Worm (Caenorhabditis elegans) whole organism, early embryonic: Measurements from ENCODE around the gene ZK1010.10.

Source experiments
- B0310.2 ChIP-seq: sonication (generic microtip); optimal IDR thresholded peaks from 2 replicates; lab custom pipeline; 2016; ENCODE audit warnings: mild to moderate bottlenecking, missing genetic modification characterization, missing compliant biosample characterization
- F13C5.2 ChIP-seq: sonication (generic microtip); optimal IDR thresholded peaks from 2 replicates; lab custom pipeline; 2017; ENCODE audit warnings: mild to moderate bottlenecking, missing genetic modification characterization, inconsistent platforms, missing compliant biosample characterization
- aly-1 ChIP-seq: sonication (generic microtip); optimal IDR thresholded peaks from 2 replicates; lab custom pipeline; 2016; ENCODE audit warnings: missing genetic modification characterization, missing compliant biosample characterization
- ama-1 ChIP-seq: fragments of 150-350 bp; optimal IDR thresholded peaks from 2 replicates; lab custom pipeline; 2014
- ceh-13 ChIP-seq: fragments of 200-800 bp; sonication (Bioruptor generic); optimal IDR thresholded peaks from 2 replicates; lab custom pipeline; 2018; ENCODE audit warnings: mild to moderate bottlenecking, missing genetic modification characterization, missing compliant biosample characterization
- ceh-36 ChIP-seq: sonication (generic microtip); optimal IDR thresholded peaks from 2 replicates; lab custom pipeline; 2016; ENCODE audit warnings: missing genetic modification characterization, inconsistent platforms, missing compliant biosample characterization
- ets-7 ChIP-seq: sonication (generic microtip); optimal IDR thresholded peaks from 2 replicates; lab custom pipeline; 2016; ENCODE audit warnings: missing genotype, missing genetic modification characterization, missing compliant biosample characterization
- flt-1 ChIP-seq: fragments of 200-800 bp; sonication (Bioruptor generic); IDR thresholded peaks from 2 replicates; pipeline ENCODE4 v1.3.6; 2022; ENCODE audit warnings: missing genetic modification characterization, missing compliant biosample characterization
- hmbx-1 ChIP-seq: sonication (generic microtip); optimal IDR thresholded peaks from 2 replicates; lab custom pipeline; 2016; ENCODE audit warnings: mild to moderate bottlenecking, missing genetic modification characterization, missing compliant biosample characterization
- hmg-4 ChIP-seq: fragments of 200-800 bp; sonication (Bioruptor generic); optimal IDR thresholded peaks from 2 replicates; lab custom pipeline; 2018; ENCODE audit warnings: mild to moderate bottlenecking, missing genetic modification characterization, missing compliant biosample characterization
- hnd-1 ChIP-seq: sonication (generic microtip); optimal IDR thresholded peaks from 2 replicates; lab custom pipeline; 2016; ENCODE audit warnings: missing genetic modification characterization, missing compliant biosample characterization
- pes-1 ChIP-seq: fragments of 200-800 bp; sonication (Bioruptor generic); IDR thresholded peaks from 2 replicates; pipeline ENCODE4 v1.3.6; 2022; ENCODE audit warnings: missing genetic modification reagents, missing genetic modification characterization, missing compliant biosample characterization
- scrt-1 ChIP-seq: fragments of 200-800 bp; sonication (Bioruptor generic); IDR thresholded peaks from 2 replicates; pipeline ENCODE4 v1.3.6; 2022; ENCODE audit warnings: missing genetic modification characterization, missing compliant biosample characterization
- sea-1 ChIP-seq: fragments of 200-800 bp; sonication (Bioruptor generic); conservative IDR thresholded peaks from 2 replicates; pipeline ENCODE4 v1.3.6; 2022; ENCODE audit warnings: missing genetic modification characterization, missing compliant biosample characterization
- tbx-11 ChIP-seq: fragments of 200-800 bp; sonication (Bioruptor generic); IDR thresholded peaks from 2 replicates; pipeline ENCODE4 v1.3.6; 2022; ENCODE audit warnings: missing genetic modification characterization, missing compliant biosample characterization
- tbx-37 ChIP-seq: fragments of 200-800 bp; sonication (Bioruptor generic); conservative IDR thresholded peaks from 2 replicates; pipeline ENCODE4 v1.3.6; 2022; ENCODE audit warnings: missing genetic modification reagents, missing genetic modification characterization, missing compliant biosample characterization
- tra-4 ChIP-seq: sonication (generic microtip); optimal IDR thresholded peaks from 2 replicates; lab custom pipeline; 2017; ENCODE audit warnings: missing genetic modification characterization, missing compliant biosample characterization

Gene ZK1010.10

DNA sequence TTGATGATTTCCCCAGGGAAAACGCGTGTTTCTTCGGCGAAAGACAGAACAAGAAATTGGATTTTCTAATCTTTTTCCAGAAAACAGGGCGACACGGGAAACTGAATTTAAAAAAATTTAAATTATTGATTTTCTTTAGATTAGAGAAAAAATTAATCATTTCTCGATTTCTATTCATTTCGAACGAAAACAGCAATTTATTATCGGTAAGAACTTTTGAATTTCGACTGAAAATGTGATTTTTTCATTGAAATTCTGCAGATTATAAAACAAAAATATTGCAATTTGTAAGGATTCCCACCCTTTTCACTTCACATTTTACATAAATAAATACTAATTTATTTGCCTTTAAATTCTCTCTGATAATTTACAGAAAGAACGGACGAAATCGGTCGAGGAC lies 29.8 kb upstream of the ZK1010.10 start, which contains the start of gene bckd-1A:
Gene bckd-1A, minus strand, starts transcription at position 101 of the 400 bp plus-strand sequence.
- TF ChIP-seq ceh-36 (tag; lab: Kevin White, UChicago) = no peak
- no peak for TF ChIP-seq tbx-11 (GFP tag; lab: Robert Waterston, UW)
- TF ChIP-seq pes-1 (GFP tag; lab: Robert Waterston, UW) = no peak
- no peak for TF ChIP-seq hmbx-1 (tag; lab: Kevin White, UChicago)
- no peak for TF ChIP-seq ama-1 (lab: Kevin White, UChicago)
- TF ChIP-seq tbx-37 (GFP tag; lab: Robert Waterston, UW) = no peak

DNA sequence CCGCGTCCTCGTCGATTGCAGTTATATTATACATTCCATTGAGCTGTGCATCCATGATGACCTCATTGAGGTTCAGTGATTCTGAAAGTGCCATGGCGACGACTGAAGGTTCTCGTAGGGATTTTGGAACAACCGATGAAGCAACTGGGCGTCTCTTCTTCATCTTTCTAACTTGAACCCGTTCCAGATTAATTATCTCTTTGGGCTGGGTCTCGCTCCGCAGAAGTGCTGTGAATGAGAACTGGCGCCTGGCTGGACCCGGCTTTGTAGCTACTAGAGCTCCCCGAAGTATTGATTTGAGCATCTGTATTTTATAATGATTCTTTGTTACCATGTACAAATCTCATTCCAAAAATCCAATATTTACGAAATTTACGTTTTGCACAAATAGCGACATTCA lies 24.6 kb upstream of the ZK1010.10 start, which contains the start of gene ZK1010.2:
Gene ZK1010.2, minus strand, starts transcription at position 304 of the 400 bp plus-strand sequence.
- TF ChIP-seq tra-4 (tag; lab: Kevin White, UChicago) = no peak
- no peak for TF ChIP-seq ceh-36 (tag; lab: Kevin White, UChicago)
- no peak for TF ChIP-seq flt-1 (GFP tag; lab: Robert Waterston, UW)
- TF ChIP-seq ama-1 (lab: Kevin White, UChicago) = no peak
- no peak for TF ChIP-seq tbx-37 (GFP tag; lab: Robert Waterston, UW)
- TF ChIP-seq F13C5.2 = no peak
- TF ChIP-seq aly-1 (tag; lab: Kevin White, UChicago) = no peak
- TF ChIP-seq ceh-13 (GFP tag; lab: Kevin White, UChicago) = no peak
- no peak for TF ChIP-seq B0310.2 (tag; lab: Kevin White, UChicago)
- no peak for TF ChIP-seq hnd-1
- no peak for TF ChIP-seq hmbx-1 (tag; lab: Kevin White, UChicago)
- no peak for TF ChIP-seq pes-1 (GFP tag; lab: Robert Waterston, UW)

DNA sequence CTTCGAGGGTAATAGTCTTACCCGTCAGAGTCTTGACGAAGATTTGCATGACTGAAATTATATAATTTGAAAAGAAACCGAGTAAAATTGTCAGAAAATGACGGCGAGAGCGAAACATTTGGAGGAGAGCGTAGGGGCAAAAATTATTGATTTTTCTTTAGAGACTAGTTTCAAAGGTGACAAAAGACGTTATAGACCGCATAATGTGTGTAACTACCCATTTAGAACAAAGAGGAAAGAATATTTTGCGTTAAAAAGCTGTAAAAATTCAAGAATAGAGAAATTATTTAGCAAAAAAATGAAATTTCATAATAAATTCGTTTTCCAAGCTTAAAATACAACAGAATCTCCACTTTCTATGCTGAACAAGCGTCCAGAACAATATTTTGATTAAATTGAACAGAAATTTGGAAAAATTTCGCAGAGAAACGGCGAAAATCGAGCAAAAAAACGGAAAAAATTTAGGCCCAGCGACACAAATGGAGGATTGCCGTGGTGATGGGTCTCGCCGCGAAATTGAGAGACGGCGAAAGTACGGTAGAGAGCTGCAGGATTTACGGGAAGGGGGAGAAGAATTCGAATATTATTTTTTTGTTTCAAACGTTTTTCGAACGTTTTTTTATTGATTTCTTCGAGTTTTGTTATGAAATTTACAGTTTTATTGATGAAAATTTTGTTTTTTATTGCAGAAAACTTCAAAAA lies 23.6 kb upstream of the ZK1010.10 start, which contains the start of the genes ubq-2 and frg-1:
Gene ubq-2, minus strand, starts transcription at position 51 of the 702 bp plus-strand sequence.
Gene frg-1, plus strand, starts transcription at position 690 of the 702 bp plus-strand sequence.
- TF ChIP-seq pes-1 (GFP tag; lab: Robert Waterston, UW) = no peak
- TF ChIP-seq ets-7 = no peak
- TF ChIP-seq F13C5.2 = peak; percentile 44
- no peak for TF ChIP-seq B0310.2 (tag; lab: Kevin White, UChicago)
- no peak for TF ChIP-seq ceh-13 (GFP tag; lab: Kevin White, UChicago)

DNA sequence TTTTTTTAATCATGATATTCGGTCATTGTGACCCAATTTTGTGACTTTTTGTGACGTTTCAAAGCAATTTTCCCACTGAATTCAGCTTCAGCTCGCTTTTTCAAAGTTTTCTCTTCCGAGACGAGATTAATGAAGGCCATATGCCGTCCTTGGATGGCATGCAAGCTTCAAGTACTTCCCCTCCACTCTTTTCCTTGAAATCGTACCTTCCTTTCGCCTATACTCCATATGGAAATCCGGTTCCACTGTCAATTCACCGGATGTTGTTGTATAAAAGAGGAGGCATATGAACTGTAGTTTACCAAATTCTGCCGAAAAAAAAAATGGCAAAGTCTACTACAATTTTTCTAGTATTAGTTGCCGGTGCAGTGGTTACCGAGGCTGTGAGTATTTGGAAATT lies 21.4 kb upstream of the ZK1010.10 start, which contains the start of gene ZK1010.4:
Gene ZK1010.4, plus strand, starts transcription at position 301 of the 400 bp plus-strand sequence.
- TF ChIP-seq hmbx-1 (tag; lab: Kevin White, UChicago) (no peak), hmg-4 (GFP tag; lab: Kevin White, UChicago) (no peak), ceh-13 (GFP tag; lab: Kevin White, UChicago) (no peak), sea-1 (no peak), tbx-37 (GFP tag; lab: Robert Waterston, UW) (no peak), F13C5.2 (no peak), flt-1 (GFP tag; lab: Robert Waterston, UW) (no peak), tbx-11 (GFP tag; lab: Robert Waterston, UW) (no peak), ama-1 (lab: Kevin White, UChicago) (no peak)

DNA sequence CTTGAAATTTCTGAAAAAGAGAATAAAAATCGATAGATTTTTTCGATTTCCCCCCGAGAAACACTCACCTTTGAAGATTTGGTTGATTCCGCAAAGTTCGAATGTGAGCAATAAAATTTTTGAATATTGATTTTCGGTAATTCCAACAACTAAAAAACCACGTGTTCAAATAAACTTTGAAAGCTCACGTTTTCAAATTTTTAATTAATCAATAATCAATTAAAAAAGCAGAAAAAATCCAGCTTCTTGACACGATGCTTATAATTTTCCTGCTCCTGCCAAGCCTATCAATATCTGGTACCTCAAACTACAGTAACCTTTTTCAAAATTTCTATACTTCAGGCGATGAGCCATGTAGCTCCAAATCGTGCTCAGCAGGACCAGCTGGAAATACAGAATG lies 14.8 kb upstream of the ZK1010.10 start, which contains the start of gene ZK1010.5:
Gene ZK1010.5, minus strand, starts transcription at position 101 of the 400 bp plus-strand sequence.
- no peak for TF ChIP-seq ceh-36 (tag; lab: Kevin White, UChicago)
- TF ChIP-seq pes-1 (GFP tag; lab: Robert Waterston, UW) = no peak
- TF ChIP-seq ama-1 (lab: Kevin White, UChicago) = no peak
- TF ChIP-seq aly-1 (tag; lab: Kevin White, UChicago) = no peak
- TF ChIP-seq F13C5.2 = no peak
- TF ChIP-seq ets-7 = no peak
- TF ChIP-seq flt-1 (GFP tag; lab: Robert Waterston, UW) = no peak
- TF ChIP-seq B0310.2 (tag; lab: Kevin White, UChicago) = no peak
- TF ChIP-seq hmbx-1 (tag; lab: Kevin White, UChicago) = no peak
- TF ChIP-seq sea-1 = no peak

DNA sequence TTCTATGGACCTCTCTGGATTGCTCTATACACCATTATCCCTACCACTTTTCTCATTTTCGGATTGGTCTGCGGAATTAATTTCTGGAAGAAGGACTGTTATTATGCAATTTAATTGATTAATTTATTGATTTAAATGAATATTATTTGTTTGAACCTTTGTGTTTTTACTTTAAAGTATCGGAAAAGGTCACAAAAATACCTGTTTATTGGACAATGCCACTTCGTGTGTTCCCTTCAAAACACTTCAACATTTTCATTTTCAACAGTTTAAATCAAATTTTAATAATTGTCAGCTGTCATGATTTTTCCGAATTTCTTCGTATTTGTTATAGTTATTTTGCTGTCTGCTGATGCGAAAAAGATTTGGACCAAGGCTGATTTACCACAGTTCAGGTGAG lies 11.2 kb upstream of the ZK1010.10 start, which contains the start of gene ZK1010.12:
Gene ZK1010.12, plus strand, starts transcription at position 301 of the 400 bp plus-strand sequence.
- TF ChIP-seq aly-1 (tag; lab: Kevin White, UChicago) = no peak
- TF ChIP-seq F13C5.2 = no peak
- TF ChIP-seq hnd-1 = no peak
- TF ChIP-seq scrt-1 (GFP tag; lab: Robert Waterston, UW) = no peak
- no peak for TF ChIP-seq pes-1 (GFP tag; lab: Robert Waterston, UW)
- TF ChIP-seq ama-1 (lab: Kevin White, UChicago) = no peak
- TF ChIP-seq sea-1 = no peak
- no peak for TF ChIP-seq ets-7
- no peak for TF ChIP-seq ceh-36 (tag; lab: Kevin White, UChicago)
- TF ChIP-seq tra-4 (tag; lab: Kevin White, UChicago) = no peak

DNA sequence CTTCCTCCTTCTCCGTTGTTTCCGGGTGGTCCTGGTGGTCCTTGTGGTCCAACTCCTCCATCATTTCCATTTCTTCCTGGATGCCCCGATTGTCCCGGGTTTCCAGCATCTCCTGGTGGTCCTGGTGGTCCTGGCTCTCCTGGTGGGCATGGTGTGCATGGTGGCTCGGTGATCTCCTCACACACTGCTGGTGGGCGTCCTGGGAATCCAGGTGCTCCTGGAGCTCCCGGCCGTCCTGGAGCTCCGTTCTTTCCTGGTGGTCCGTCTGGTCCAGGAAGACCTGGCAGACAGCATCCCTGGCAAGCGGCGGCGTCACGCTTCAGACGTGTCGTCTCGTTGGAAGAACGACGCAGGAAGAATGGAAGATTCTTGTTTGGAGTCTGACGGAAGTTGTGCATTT lies 9.1 kb upstream of the ZK1010.10 start:
- TF ChIP-seq F13C5.2 (no peak), pes-1 (GFP tag; lab: Robert Waterston, UW) (no peak), sea-1 (no peak), tbx-37 (GFP tag; lab: Robert Waterston, UW) (no peak), hmbx-1 (tag; lab: Kevin White, UChicago) (no peak), scrt-1 (GFP tag; lab: Robert Waterston, UW) (no peak), aly-1 (tag; lab: Kevin White, UChicago) (no peak), ceh-36 (tag; lab: Kevin White, UChicago) (no peak), ceh-13 (GFP tag; lab: Kevin White, UChicago) (no peak), hnd-1 (no peak), ets-7 (no peak), hmg-4 (GFP tag; lab: Kevin White, UChicago) (no peak), B0310.2 (tag; lab: Kevin White, UChicago) (no peak), tbx-11 (GFP tag; lab: Robert Waterston, UW) (no peak), tra-4 (tag; lab: Kevin White, UChicago) (no peak), flt-1 (GFP tag; lab: Robert Waterston, UW) (no peak)
